Fruit fly (Drosophila melanogaster) whole organism, embryonic: ENCODE results near the gene CG43693.
A peak's percentile ranks its signal among the peaks of the same experiment; 100 is the strongest.

Source experiments
- Abd-B ChIP-seq: fragments of 200-800 bp; sonication (Bioruptor generic); optimal IDR thresholded peaks from 2 replicates; lab custom pipeline; 2018; ENCODE audit warnings: missing biosample characterization, mild to moderate bottlenecking, missing genetic modification characterization, moderate library complexity
- Awh ChIP-seq: fragments of 200-800 bp; sonication (Bioruptor generic); IDR thresholded peaks from 2 replicates; pipeline ENCODE4, ENCODE4 v1.3.6; 2022; ENCODE audit warnings: missing biosample characterization, missing genetic modification characterization
- CG10565 ChIP-seq: fragments of 200-800 bp; sonication (Bioruptor generic); optimal IDR thresholded peaks from 3 replicates; lab custom pipeline; 2016; ENCODE audit warnings: missing biosample characterization, mild to moderate bottlenecking, missing genetic modification characterization
- CG10654 ChIP-seq: fragments of 200-800 bp; sonication (Bioruptor generic); optimal IDR thresholded peaks from 2 replicates; lab custom pipeline; 2016; ENCODE audit warnings: missing biosample characterization, missing genetic modification characterization
- CG10959 ChIP-seq: fragments of 200-800 bp; sonication (Bioruptor generic); IDR thresholded peaks from 2 replicates; pipeline ENCODE4 v1.3.6; 2022; ENCODE audit warnings: missing biosample characterization, missing genetic modification characterization
- CG11093 ChIP-seq: fragments of 200-800 bp; sonication (Bioruptor generic); IDR thresholded peaks from 3 replicates; pipeline ENCODE4 v1.3.6; 2022; ENCODE audit warnings: missing biosample characterization, missing genetic modification characterization
- CG11398 ChIP-seq: fragments of 200-800 bp; sonication (Bioruptor generic); optimal IDR thresholded peaks from 2 replicates; lab custom pipeline; 2016; ENCODE audit warnings: missing biosample characterization, missing genetic modification characterization
- CG12071 ChIP-seq: fragments of 200-800 bp; sonication (Bioruptor generic); optimal IDR thresholded peaks from 3 replicates; lab custom pipeline; 2018; ENCODE audit warnings: missing biosample characterization, mild to moderate bottlenecking, missing genetic modification characterization
- CG12155 ChIP-seq: fragments of 200-800 bp; sonication (Bioruptor generic); optimal IDR thresholded peaks from 3 replicates; lab custom pipeline; 2016; ENCODE audit warnings: missing biosample characterization, missing genetic modification characterization
- CG12299 ChIP-seq: fragments of 200-800 bp; sonication (Bioruptor generic); optimal IDR thresholded peaks from 2 replicates; lab custom pipeline; 2018; ENCODE audit warnings: missing biosample characterization, mild to moderate bottlenecking, missing genetic modification characterization
- CG14667 ChIP-seq: fragments of 200-800 bp; sonication (Bioruptor generic); IDR thresholded peaks from 2 replicates; pipeline ENCODE4 v1.3.6; 2022; ENCODE audit warnings: missing biosample characterization, missing genetic modification characterization
- CG15073 ChIP-seq: fragments of 200-800 bp; sonication (Bioruptor generic); optimal IDR thresholded peaks from 2 replicates; lab custom pipeline; 2016; ENCODE audit warnings: missing biosample characterization, missing genetic modification characterization
- CG15514 ChIP-seq: fragments of 200-800 bp; sonication (Bioruptor generic); optimal IDR thresholded peaks from 3 replicates; lab custom pipeline; 2017; ENCODE audit warnings: missing biosample characterization, missing genetic modification characterization, mild to moderate bottlenecking, moderate library complexity, missing genetic modification reagents
- CG16815 ChIP-seq: fragments of 200-800 bp; sonication (Bioruptor generic); optimal IDR thresholded peaks from 3 replicates; lab custom pipeline; 2017; ENCODE audit warnings: missing biosample characterization, mild to moderate bottlenecking, missing genetic modification characterization
- CG2120 ChIP-seq: fragments of 200-800 bp; sonication (Bioruptor generic); optimal IDR thresholded peaks from 3 replicates; lab custom pipeline; 2016; ENCODE audit warnings: missing biosample characterization, missing genetic modification characterization
- CG2875 ChIP-seq: fragments of 200-800 bp; sonication (Bioruptor generic); optimal IDR thresholded peaks from 2 replicates; lab custom pipeline; 2017; ENCODE audit warnings: missing biosample characterization, mild to moderate bottlenecking, missing genetic modification characterization, missing genetic modification reagents
- CG31388 ChIP-seq: fragments of 200-800 bp; sonication (Bioruptor generic); optimal IDR thresholded peaks from 2 replicates; lab custom pipeline; 2016; ENCODE audit warnings: missing biosample characterization, missing genetic modification characterization
- CG3163 ChIP-seq: fragments of 200-800 bp; sonication (Bioruptor generic); optimal IDR thresholded peaks from 3 replicates; lab custom pipeline; 2016; ENCODE audit warnings: missing biosample characterization, missing genetic modification characterization
- CG3281 ChIP-seq: fragments of 200-800 bp; sonication (Bioruptor generic); optimal IDR thresholded peaks from 3 replicates; lab custom pipeline; 2017; ENCODE audit warnings: missing biosample characterization, mild to moderate bottlenecking, missing genetic modification characterization
- CG4282 ChIP-seq: fragments of 200-800 bp; sonication (Bioruptor generic); optimal IDR thresholded peaks from 2 replicates; lab custom pipeline; 2016; ENCODE audit warnings: missing biosample characterization, missing genetic modification characterization
- CG8089 ChIP-seq: fragments of 200-800 bp; sonication (Bioruptor generic); optimal IDR thresholded peaks from 3 replicates; lab custom pipeline; 2016; ENCODE audit warnings: missing biosample characterization, missing genetic modification characterization
- CTCF ChIP-seq: fragments of 200-800 bp; sonication (Bioruptor generic); optimal IDR thresholded peaks from 2 replicates; lab custom pipeline; 2017; ENCODE audit warnings: missing biosample characterization, mild to moderate bottlenecking, missing genetic modification characterization, moderate library complexity
- Dref ChIP-seq: fragments of 200-800 bp; sonication (Bioruptor generic); IDR thresholded peaks from 2 replicates; pipeline ENCODE4 v1.3.6; 2022; ENCODE audit warnings: missing biosample characterization, missing genetic modification characterization
- Hmr ChIP-seq: fragments of 200-800 bp; sonication (Bioruptor generic); optimal IDR thresholded peaks from 3 replicates; lab custom pipeline; 2017; ENCODE audit warnings: mild to moderate bottlenecking, missing biosample characterization, missing genetic modification reagents, missing genetic modification characterization
- Hsf ChIP-seq: fragments of 200-800 bp; sonication (Bioruptor generic); optimal IDR thresholded peaks from 3 replicates; lab custom pipeline; 2016; ENCODE audit warnings: missing biosample characterization, missing genetic modification characterization
- Lhr ChIP-seq: fragments of 200-800 bp; sonication (Bioruptor generic); optimal IDR thresholded peaks from 3 replicates; lab custom pipeline; 2017; ENCODE audit warnings: mild to moderate bottlenecking, missing biosample characterization, missing genetic modification reagents, missing genetic modification characterization
- Lpt ChIP-seq: fragments of >200 bp; optimal IDR thresholded peaks from 2 replicates; lab custom pipeline; 2018; ENCODE audit warnings: missing biosample characterization, missing genetic modification characterization
- Meics ChIP-seq: fragments of 200-800 bp; sonication (Bioruptor generic); optimal IDR thresholded peaks from 2 replicates; lab custom pipeline; 2017; ENCODE audit warnings: missing biosample characterization, mild to moderate bottlenecking, missing genetic modification characterization
- NC2β ChIP-seq: fragments of 200-800 bp; sonication (Bioruptor generic); optimal IDR thresholded peaks from 2 replicates; lab custom pipeline; 2016; ENCODE audit warnings: missing biosample characterization, missing genetic modification characterization
- Oli ChIP-seq: fragments of 200-800 bp; sonication (Bioruptor generic); optimal IDR thresholded peaks from 2 replicates; lab custom pipeline; 2018; ENCODE audit warnings: missing biosample characterization, mild to moderate bottlenecking, missing genetic modification characterization, moderate library complexity
- Poxn ChIP-seq: fragments of 200-800 bp; sonication (Bioruptor generic); IDR thresholded peaks from 2 replicates; pipeline ENCODE4 v1.3.6; 2022; ENCODE audit warnings: missing biosample characterization, missing genetic modification characterization
- Taf1 ChIP-seq: fragments of 200-800 bp; sonication (Bioruptor generic); IDR thresholded peaks from 2 replicates; pipeline ENCODE4 v1.3.6; 2022; ENCODE audit warnings: missing biosample characterization, missing genetic modification characterization
- YL-1 ChIP-seq: fragments of 200-800 bp; sonication (Bioruptor generic); optimal IDR thresholded peaks from 3 replicates; lab custom pipeline; 2017; ENCODE audit warnings: missing biosample characterization, mild to moderate bottlenecking, missing genetic modification characterization
- btn ChIP-seq: fragments of 200-800 bp; sonication (Bioruptor generic); optimal IDR thresholded peaks from 2 replicates; lab custom pipeline; 2016; ENCODE audit warnings: missing biosample characterization, missing genetic modification characterization
- ci ChIP-seq: fragments of 200-800 bp; sonication (Bioruptor generic); IDR thresholded peaks from 3 replicates; pipeline ENCODE4 v1.3.6; 2022; ENCODE audit warnings: missing biosample characterization, missing genetic modification characterization
- corto ChIP-seq: fragments of 200-800 bp; sonication (Bioruptor generic); optimal IDR thresholded peaks from 2 replicates; lab custom pipeline; 2016; ENCODE audit warnings: missing biosample characterization, mild to moderate bottlenecking, missing genetic modification characterization, moderate library complexity
- fd96Cb ChIP-seq: fragments of 200-800 bp; sonication (Bioruptor generic); optimal IDR thresholded peaks from 2 replicates; lab custom pipeline; 2018; ENCODE audit warnings: missing biosample characterization, mild to moderate bottlenecking, missing genetic modification characterization, moderate library complexity
- fu2 ChIP-seq: fragments of 200-800 bp; sonication (Bioruptor generic); optimal IDR thresholded peaks from 2 replicates; lab custom pipeline; 2016; ENCODE audit warnings: missing biosample characterization, missing genetic modification characterization
- gem ChIP-seq: fragments of 200-800 bp; sonication (Bioruptor generic); optimal IDR thresholded peaks from 2 replicates; lab custom pipeline; 2019; ENCODE audit warnings: missing biosample characterization, mild to moderate bottlenecking, missing genetic modification characterization, moderate library complexity
- hth ChIP-seq: fragments of >200 bp; optimal IDR thresholded peaks from 2 replicates; lab custom pipeline; 2017; ENCODE audit warnings: inconsistent platforms
- jing ChIP-seq: fragments of 200-800 bp; sonication (Bioruptor generic); optimal IDR thresholded peaks from 2 replicates; lab custom pipeline; 2018; ENCODE audit warnings: missing biosample characterization, mild to moderate bottlenecking, missing genetic modification characterization
- ken ChIP-seq: fragments of 200-800 bp; sonication (Bioruptor generic); IDR thresholded peaks from 3 replicates; pipeline ENCODE4 v1.3.6; 2022; ENCODE audit warnings: missing biosample characterization, missing genetic modification characterization
- klu ChIP-seq: fragments of 200-800 bp; sonication (Bioruptor generic); IDR thresholded peaks from 2 replicates; pipeline ENCODE4 v1.3.6; 2022; ENCODE audit warnings: missing biosample characterization, missing genetic modification characterization
- org-1 ChIP-seq: fragments of 200-800 bp; sonication (Bioruptor generic); optimal IDR thresholded peaks from 2 replicates; lab custom pipeline; 2017; ENCODE audit warnings: missing biosample characterization, missing genetic modification characterization
- peb ChIP-seq: fragments of 200-800 bp; sonication (Bioruptor generic); IDR thresholded peaks from 2 replicates; pipeline ENCODE4 v1.3.6; 2022; ENCODE audit warnings: missing biosample characterization, missing genetic modification characterization
- sens-2 ChIP-seq: fragments of 200-800 bp; sonication (Bioruptor generic); IDR thresholded peaks from 2 replicates; pipeline ENCODE4 v1.3.6; 2022; ENCODE audit warnings: missing biosample characterization, missing genetic modification characterization
- sim ChIP-seq: fragments of 200-800 bp; sonication (Bioruptor generic); IDR thresholded peaks from 2 replicates; pipeline ENCODE4 v1.3.6; 2022; ENCODE audit warnings: missing biosample characterization, missing genetic modification characterization
- sima ChIP-seq: fragments of 200-800 bp; sonication (Bioruptor generic); optimal IDR thresholded peaks from 2 replicates; lab custom pipeline; 2016; ENCODE audit warnings: missing biosample characterization, missing genetic modification characterization
- slp2 ChIP-seq: fragments of 200-800 bp; sonication (Bioruptor generic); optimal IDR thresholded peaks from 2 replicates; lab custom pipeline; 2016; ENCODE audit warnings: missing biosample characterization, missing genetic modification characterization
- sob ChIP-seq: fragments of 200-800 bp; sonication (Bioruptor generic); IDR thresholded peaks from 2 replicates; pipeline ENCODE4 v1.3.6; 2022; ENCODE audit warnings: missing biosample characterization, missing genetic modification characterization
- vfl ChIP-seq: fragments of 200-800 bp; sonication (Bioruptor generic); optimal IDR thresholded peaks from 2 replicates; lab custom pipeline; 2016; ENCODE audit warnings: missing biosample characterization, missing genetic modification characterization

The CG43693 gene

dm6 chr3L:11097982-11098663 is 47.0 kb upstream of the CG43693 start, which contains the start of the genes Irbp18 and APP-BP1 (continued):
- TF ChIP-seq Abd-B (GFP tag; lab: Kevin White, UChicago) (peak; percentile 94), CG3163 (GFP tag; lab: Kevin White, UChicago) (peak; percentile 80), CG2120 (GFP tag; lab: Kevin White, UChicago) (peak; percentile 97), YL-1 (GFP tag; lab: Kevin White, UChicago) (peak; percentile 88), Awh (GFP tag; lab: Robert Waterston, UW) (peak; percentile 73; the same call in 1 of the 2 replicates), sim (GFP tag; lab: Robert Waterston, UW) (peak; percentile 68; the same call in 1 of the 2 replicates), sima (GFP tag; lab: Kevin White, UChicago) (peak; percentile 41), CG16815 (peak; percentile 93), org-1 (GFP tag; lab: Kevin White, UChicago) (peak; percentile 91), NC2β (GFP tag; lab: Kevin White, UChicago) (peak; percentile 93), Hsf (GFP tag; lab: Kevin White, UChicago) (peak; percentile 97), CG31388 (GFP tag; lab: Kevin White, UChicago) (peak; percentile 82), CG12155 (peak; percentile 92), CG10959 (GFP tag; lab: Robert Waterston, UW) (peak; percentile 59; the same call in 1 of the 2 replicates), hth (lab: Kevin White, UChicago) (no peak), gem (tag; lab: Kevin White, UChicago) (peak; percentile 96), Meics (GFP tag; lab: Kevin White, UChicago) (peak; percentile 94), ken (peak; percentile 79), ci (GFP tag; lab: Robert Waterston, UW) (peak; percentile 84), peb (peak; percentile 83), sob (peak; percentile 92), CG11093 (GFP tag; lab: Robert Waterston, UW) (peak; percentile 71; the same call in 1 of the 3 replicates), CG3281 (GFP tag; lab: Kevin White, UChicago) (peak; percentile 95), Lpt (GFP tag; lab: Kevin White, UChicago) (no peak), CG4282 (GFP tag; lab: Kevin White, UChicago) (peak; percentile 89), CG15073 (GFP tag; lab: Kevin White, UChicago) (peak; percentile 45), btn (GFP tag; lab: Kevin White, UChicago) (peak; percentile 91), slp2 (GFP tag; lab: Kevin White, UChicago) (peak; percentile 95), sens-2 (GFP tag; lab: Robert Waterston, UW) (peak; percentile 72), CG14667 (GFP tag; lab: Robert Waterston, UW) (peak; percentile 66), fu2 (peak; percentile 92), jing (peak; percentile 92), Dref (GFP tag; lab: Robert Waterston, UW) (no peak), corto (peak; percentile 76), fd96Cb (tag; lab: Kevin White, UChicago) (peak; percentile 89), CG12071 (GFP tag; lab: Kevin White, UChicago) (peak; percentile 83), CG10654 (GFP tag; lab: Kevin White, UChicago) (peak; percentile 93), CG12299 (tag; lab: Kevin White, UChicago) (peak; percentile 85), Taf1 (GFP tag; lab: Robert Waterston, UW) (peak; percentile 67), CG10565 (GFP tag; lab: Kevin White, UChicago) (peak; percentile 89), Hmr (GFP tag; lab: Kevin White, UChicago) (peak; percentile 96), CG15514 (peak; percentile 90), CG11398 (GFP tag; lab: Kevin White, UChicago) (peak; percentile 83), Lhr (GFP tag; lab: Kevin White, UChicago) (peak; percentile 84), vfl (GFP tag; lab: Kevin White, UChicago) (peak; percentile 93), CG8089 (GFP tag; lab: Kevin White, UChicago) (peak; percentile 92), CTCF (GFP tag; lab: Kevin White, UChicago) (peak; percentile 50), Oli (tag; lab: Kevin White, UChicago) (peak; percentile 93), Poxn (GFP tag; lab: Robert Waterston, UW) (peak; percentile 50), CG2875 (GFP tag; lab: Kevin White, UChicago) (peak; percentile 90), klu (GFP tag; lab: Robert Waterston, UW) (peak; percentile 80; the same call in 1 of the 2 replicates)
